Fruit fly (Drosophila melanogaster): ENCODE measurements around the gene Faf2.

DNA sequence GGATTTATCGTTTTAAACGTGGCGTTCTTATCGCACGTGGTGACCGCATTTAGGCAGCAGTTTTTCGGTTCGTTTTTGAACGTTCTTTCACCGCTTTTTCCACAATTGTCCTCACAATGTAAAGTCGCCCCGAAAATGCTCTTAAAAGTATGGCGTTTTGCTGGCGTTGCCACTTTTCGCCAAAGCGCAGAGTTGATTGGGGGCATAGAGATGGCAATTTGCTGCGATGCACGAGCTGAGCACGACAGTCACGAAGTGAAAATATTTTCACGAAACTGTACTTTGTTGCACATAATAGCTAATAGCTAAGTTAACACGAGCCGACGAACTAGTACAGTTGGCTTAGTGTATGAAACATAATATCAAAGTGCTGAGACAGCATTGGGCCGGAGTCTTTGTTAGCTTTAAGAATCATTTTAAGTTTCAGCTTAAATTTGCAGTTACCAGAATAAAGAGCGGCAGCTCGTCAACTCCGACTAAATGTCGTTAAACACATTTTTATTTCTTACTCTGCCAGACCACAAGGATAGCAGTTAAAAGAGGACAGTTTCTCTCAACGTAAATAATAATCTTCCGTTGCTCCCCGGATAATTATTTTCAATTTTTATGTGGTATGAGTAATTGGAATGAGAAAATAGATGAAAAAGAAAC, 19.7 kb downstream of the Faf2 start, which contains the start of gene msl-1:
- TF ChIP-seq gl (tag; optimal IDR thresholded peaks at IDR 0.05) (no peak), Snoo (tag; optimal IDR thresholded peaks at IDR 0.05) (no peak), CG8301 (tag; optimal IDR thresholded peaks at IDR 0.05) (no peak), CG4496 (GFP tag; IDR thresholded peaks at IDR 0.05) (0 out of 3 replicates have a peak, but pooled peaks have one; percentile 19), CG17806 (tag; optimal IDR thresholded peaks at IDR 0.05) (no peak), Pif1A (GFP tag; optimal IDR thresholded peaks at IDR 0.05) (no peak), CG12605 (GFP tag; IDR thresholded peaks at IDR 0.05) (no peak), CG9948 (tag; optimal IDR thresholded peaks at IDR 0.05) (no peak), CG15710 (tag; optimal IDR thresholded peaks at IDR 0.05) (no peak)

Measured in whole organism, pupa.